Fruit fly (Drosophila melanogaster) whole organism, embryonic: ENCODE measurements around the gene Rhp.

Source experiments
- Awh ChIP-seq: fragments of 200-800 bp; sonication (Bioruptor generic); IDR thresholded peaks from 2 replicates; pipeline ENCODE4, ENCODE4 v1.3.6; 2022; ENCODE audit warnings: missing biosample characterization, missing genetic modification characterization
- CG1024 ChIP-seq: fragments of 200-800 bp; sonication (Bioruptor generic); IDR thresholded peaks from 2 replicates; pipeline ENCODE4 v1.3.6; 2022; ENCODE audit warnings: missing biosample characterization, missing genetic modification characterization
- CG11560 ChIP-seq: fragments of 200-800 bp; sonication (Bioruptor generic); IDR thresholded peaks from 3 replicates; pipeline ENCODE4 v1.3.6; 2022; ENCODE audit warnings: missing biosample characterization, missing genetic modification characterization
- CG11696 ChIP-seq: fragments of 200-800 bp; sonication (Bioruptor generic); IDR thresholded peaks from 2 replicates; pipeline ENCODE4 v1.3.6; 2022; ENCODE audit warnings: missing biosample characterization, missing genetic modification characterization
- CG14965 ChIP-seq: fragments of 200-800 bp; sonication (Bioruptor generic); optimal IDR thresholded peaks from 2 replicates; lab custom pipeline; 2016; ENCODE audit warnings: missing biosample characterization, missing genetic modification characterization, borderline replicate concordance
- CG18764 ChIP-seq: fragments of 200-800 bp; sonication (Bioruptor generic); optimal IDR thresholded peaks from 3 replicates; lab custom pipeline; 2016; ENCODE audit warnings: missing biosample characterization, missing genetic modification characterization
- CG2889 ChIP-seq: fragments of 200-800 bp; sonication (Bioruptor generic); IDR thresholded peaks from 3 replicates; pipeline ENCODE4 v1.3.6; 2022; ENCODE audit warnings: missing biosample characterization, missing genetic modification characterization
- CG30020 ChIP-seq: fragments of 200-800 bp; optimal IDR thresholded peaks from 2 replicates; lab custom pipeline; 2019; ENCODE audit warnings: missing biosample characterization, mild to moderate bottlenecking, missing genetic modification characterization, moderate library complexity
- CG3995 ChIP-seq: fragments of 200-800 bp; sonication (Bioruptor generic); optimal IDR thresholded peaks from 3 replicates; lab custom pipeline; 2016; ENCODE audit warnings: missing biosample characterization, missing genetic modification characterization
- CG5245 ChIP-seq: fragments of 200-800 bp; sonication (Bioruptor generic); optimal IDR thresholded peaks from 3 replicates; lab custom pipeline; 2016; ENCODE audit warnings: missing biosample characterization, missing genetic modification characterization
- CG6813 ChIP-seq: fragments of 200-800 bp; sonication (Bioruptor generic); optimal IDR thresholded peaks from 2 replicates; lab custom pipeline; 2017; ENCODE audit warnings: missing biosample characterization, missing genetic modification characterization, mild to moderate bottlenecking, moderate library complexity, missing genetic modification reagents
- CG7372 ChIP-seq: fragments of 200-800 bp; sonication (Bioruptor generic); IDR thresholded peaks from 2 replicates; pipeline ENCODE4 v1.3.6; 2022; ENCODE audit warnings: missing biosample characterization, missing genetic modification characterization
- CG7963 ChIP-seq: fragments of 200-800 bp; sonication (Bioruptor generic); IDR thresholded peaks from 3 replicates; pipeline ENCODE4 v1.3.6; 2022; ENCODE audit warnings: missing biosample characterization, missing genetic modification characterization; ENCODE audit not compliant: partially characterized antibody
- CG8089 ChIP-seq: fragments of 200-800 bp; sonication (Bioruptor generic); optimal IDR thresholded peaks from 3 replicates; lab custom pipeline; 2016; ENCODE audit warnings: missing biosample characterization, missing genetic modification characterization
- CG8281 ChIP-seq: fragments of 200-800 bp; sonication (Bioruptor generic); optimal IDR thresholded peaks from 2 replicates; lab custom pipeline; 2018; ENCODE audit warnings: missing biosample characterization, mild to moderate bottlenecking, missing genetic modification characterization, moderate library complexity
- Dbx ChIP-seq: fragments of 200-800 bp; sonication (Bioruptor generic); IDR thresholded peaks from 3 replicates; pipeline ENCODE4 v1.3.6; 2022; ENCODE audit warnings: missing biosample characterization, missing genetic modification characterization
- Deaf1 ChIP-seq: fragments of 200-800 bp; optimal IDR thresholded peaks from 3 replicates; lab custom pipeline; 2019; ENCODE audit warnings: missing biosample characterization, mild to moderate bottlenecking, missing genetic modification characterization, moderate library complexity
- Dip3 ChIP-seq: fragments of 200-800 bp; sonication (Bioruptor generic); optimal IDR thresholded peaks from 3 replicates; lab custom pipeline; 2016; ENCODE audit warnings: missing biosample characterization, missing genetic modification characterization
- Dref ChIP-seq: fragments of 200-800 bp; sonication (Bioruptor generic); IDR thresholded peaks from 2 replicates; pipeline ENCODE4 v1.3.6; 2022; ENCODE audit warnings: missing biosample characterization, missing genetic modification characterization
- Drgx ChIP-seq: fragments of 200-800 bp; sonication (Bioruptor generic); IDR thresholded peaks from 2 replicates; pipeline ENCODE4 v1.3.6; 2022; ENCODE audit warnings: missing biosample characterization, missing genetic modification characterization
- ERR ChIP-seq: fragments of 200-800 bp; sonication (Bioruptor generic); optimal IDR thresholded peaks from 2 replicates; lab custom pipeline; 2016; ENCODE audit warnings: missing biosample characterization, missing genetic modification characterization
- Elba2 ChIP-seq: fragments of 200-800 bp; sonication (Bioruptor generic); optimal IDR thresholded peaks from 3 replicates; lab custom pipeline; 2016; ENCODE audit warnings: missing biosample characterization, missing genetic modification characterization
- Optix ChIP-seq: fragments of 200-800 bp; sonication (Bioruptor generic); IDR thresholded peaks from 3 replicates; pipeline ENCODE4 v1.3.6; 2022; ENCODE audit warnings: missing biosample characterization, missing genetic modification characterization
- Pdp1 ChIP-seq, 2 experiments: fragments of 200-800 bp; sonication (Bioruptor generic); optimal IDR thresholded peaks; 3 replicates each; lab custom pipeline; 2016; ENCODE audit warnings: missing biosample characterization in 2 of 2, missing genetic modification characterization in 2 of 2, mild to moderate bottlenecking in 1 of 2, moderate library complexity in 1 of 2
- Stat92E ChIP-seq, 3 experiments: fragments of >200 bp in 2 of 3; fragments of 200-800 bp in 1 of 3; sonication (Bioruptor generic) in 1 of 3; optimal IDR thresholded peaks; 2 replicates each; lab custom pipeline; 2017 to 2019; ENCODE audit warnings: missing biosample characterization in 3 of 3, missing genetic modification characterization in 3 of 3, mild to moderate bottlenecking in 1 of 3, moderate library complexity in 1 of 3
- Vsx1 ChIP-seq: fragments of 200-800 bp; sonication (Bioruptor generic); optimal IDR thresholded peaks from 2 replicates; lab custom pipeline; 2017; ENCODE audit warnings: missing biosample characterization, mild to moderate bottlenecking, missing genetic modification characterization, missing genetic modification reagents
- Xbp1 ChIP-seq: fragments of 200-800 bp; sonication (Bioruptor generic); optimal IDR thresholded peaks from 3 replicates; lab custom pipeline; 2016; ENCODE audit warnings: missing biosample characterization, mild to moderate bottlenecking, missing genetic modification characterization
- ac ChIP-seq: fragments of 200-800 bp; sonication (Bioruptor generic); optimal IDR thresholded peaks from 3 replicates; lab custom pipeline; 2017; ENCODE audit warnings: missing biosample characterization, mild to moderate bottlenecking, missing genetic modification characterization
- cato ChIP-seq: fragments of 200-800 bp; sonication (Bioruptor generic); optimal IDR thresholded peaks from 2 replicates; lab custom pipeline; 2016; ENCODE audit warnings: missing biosample characterization, missing genetic modification characterization, borderline replicate concordance
- chinmo ChIP-seq: fragments of 200-800 bp; sonication (Bioruptor generic); IDR thresholded peaks from 4 replicates; pipeline ENCODE4 v1.3.6; 2022; ENCODE audit warnings: missing biosample characterization, missing genetic modification characterization; ENCODE audit not compliant: partially characterized antibody
- ci ChIP-seq: fragments of 200-800 bp; sonication (Bioruptor generic); IDR thresholded peaks from 3 replicates; pipeline ENCODE4 v1.3.6; 2022; ENCODE audit warnings: missing biosample characterization, missing genetic modification characterization
- danr ChIP-seq: fragments of 200-800 bp; sonication (Bioruptor generic); IDR thresholded peaks from 2 replicates; pipeline ENCODE4 v1.3.6; 2022; ENCODE audit warnings: missing biosample characterization, missing genetic modification characterization
- eve ChIP-seq, 2 experiments: fragments of >200 bp; optimal IDR thresholded peaks; 2 replicates each; lab custom pipeline; 2017; ENCODE audit warnings: missing biosample characterization in 2 of 2, missing genetic modification characterization in 2 of 2
- fd96Cb ChIP-seq: fragments of 200-800 bp; sonication (Bioruptor generic); optimal IDR thresholded peaks from 2 replicates; lab custom pipeline; 2018; ENCODE audit warnings: missing biosample characterization, mild to moderate bottlenecking, missing genetic modification characterization, moderate library complexity
- ham ChIP-seq: fragments of 200-800 bp; sonication (Bioruptor generic); IDR thresholded peaks from 2 replicates; pipeline ENCODE4 v1.3.6; 2022; ENCODE audit warnings: missing biosample characterization, missing genetic modification characterization
- her ChIP-seq: fragments of 200-800 bp; sonication (Bioruptor generic); optimal IDR thresholded peaks from 2 replicates; lab custom pipeline; 2016; ENCODE audit warnings: missing biosample characterization, missing genetic modification characterization
- nom ChIP-seq: fragments of 200-800 bp; sonication (Bioruptor generic); optimal IDR thresholded peaks from 2 replicates; lab custom pipeline; 2017; ENCODE audit warnings: missing biosample characterization, missing genetic modification characterization, mild to moderate bottlenecking, moderate library complexity, missing genetic modification reagents
- pfk ChIP-seq: fragments of 200-800 bp; sonication (Bioruptor generic); optimal IDR thresholded peaks from 2 replicates; lab custom pipeline; 2018; ENCODE audit warnings: missing biosample characterization, mild to moderate bottlenecking, missing genetic modification characterization, moderate library complexity
- pita ChIP-seq: fragments of 200-800 bp; sonication (Bioruptor generic); optimal IDR thresholded peaks from 2 replicates; lab custom pipeline; 2017; ENCODE audit warnings: missing biosample characterization, mild to moderate bottlenecking, missing genetic modification characterization
- repo ChIP-seq: fragments of 200-800 bp; sonication (Bioruptor generic); optimal IDR thresholded peaks from 2 replicates; lab custom pipeline; 2016; ENCODE audit warnings: missing biosample characterization, missing genetic modification characterization
- scrt ChIP-seq: fragments of 200-800 bp; sonication (Bioruptor generic); optimal IDR thresholded peaks from 2 replicates; lab custom pipeline; 2018; ENCODE audit warnings: missing biosample characterization, mild to moderate bottlenecking, missing genetic modification characterization, moderate library complexity
- sens ChIP-seq: fragments of 200-800 bp; sonication (Bioruptor generic); peaks from one replicate; lab custom pipeline; 2016; ENCODE audit warnings: missing biosample characterization, missing genetic modification characterization
- seq ChIP-seq: fragments of 200-800 bp; sonication (Bioruptor generic); IDR thresholded peaks from 2 replicates; pipeline ENCODE4 v1.3.6; 2022; ENCODE audit warnings: missing biosample characterization, missing genetic modification characterization
- sisA ChIP-seq: fragments of 200-800 bp; sonication (Bioruptor generic); IDR thresholded peaks from 2 replicates; pipeline ENCODE4 v1.3.6; 2022; ENCODE audit warnings: missing biosample characterization, missing genetic modification characterization
- slp2 ChIP-seq: fragments of 200-800 bp; sonication (Bioruptor generic); optimal IDR thresholded peaks from 2 replicates; lab custom pipeline; 2016; ENCODE audit warnings: missing biosample characterization, missing genetic modification characterization
- stc ChIP-seq: fragments of 200-800 bp; sonication (Bioruptor generic); IDR thresholded peaks from 2 replicates; pipeline ENCODE4 v1.3.6; 2022; ENCODE audit warnings: missing biosample characterization, missing genetic modification characterization
- tll ChIP-seq, 2 experiments: fragments of 200-800 bp in 1 of 2; fragments of >200 bp in 1 of 2; sonication (Bioruptor generic) in 1 of 2; optimal IDR thresholded peaks; 2 replicates each; lab custom pipeline; 2017 to 2019; ENCODE audit warnings: missing biosample characterization in 2 of 2, missing genetic modification characterization in 2 of 2, mild to moderate bottlenecking in 1 of 2, moderate library complexity in 1 of 2
- vvl ChIP-seq: fragments of 200-800 bp; sonication (Bioruptor generic); IDR thresholded peaks from 2 replicates; pipeline ENCODE4 v1.3.6; 2022; ENCODE audit warnings: missing biosample characterization, missing genetic modification characterization
- wdn ChIP-seq: fragments of 200-800 bp; sonication (Bioruptor generic); IDR thresholded peaks from 2 replicates; pipeline ENCODE4 v1.3.6; 2022; ENCODE audit warnings: missing biosample characterization, missing genetic modification characterization
- zf30C ChIP-seq: fragments of 200-800 bp; sonication (Bioruptor generic); optimal IDR thresholded peaks from 3 replicates; lab custom pipeline; 2018; ENCODE audit warnings: missing biosample characterization, mild to moderate bottlenecking, missing genetic modification characterization

Rhp gene

DNA sequence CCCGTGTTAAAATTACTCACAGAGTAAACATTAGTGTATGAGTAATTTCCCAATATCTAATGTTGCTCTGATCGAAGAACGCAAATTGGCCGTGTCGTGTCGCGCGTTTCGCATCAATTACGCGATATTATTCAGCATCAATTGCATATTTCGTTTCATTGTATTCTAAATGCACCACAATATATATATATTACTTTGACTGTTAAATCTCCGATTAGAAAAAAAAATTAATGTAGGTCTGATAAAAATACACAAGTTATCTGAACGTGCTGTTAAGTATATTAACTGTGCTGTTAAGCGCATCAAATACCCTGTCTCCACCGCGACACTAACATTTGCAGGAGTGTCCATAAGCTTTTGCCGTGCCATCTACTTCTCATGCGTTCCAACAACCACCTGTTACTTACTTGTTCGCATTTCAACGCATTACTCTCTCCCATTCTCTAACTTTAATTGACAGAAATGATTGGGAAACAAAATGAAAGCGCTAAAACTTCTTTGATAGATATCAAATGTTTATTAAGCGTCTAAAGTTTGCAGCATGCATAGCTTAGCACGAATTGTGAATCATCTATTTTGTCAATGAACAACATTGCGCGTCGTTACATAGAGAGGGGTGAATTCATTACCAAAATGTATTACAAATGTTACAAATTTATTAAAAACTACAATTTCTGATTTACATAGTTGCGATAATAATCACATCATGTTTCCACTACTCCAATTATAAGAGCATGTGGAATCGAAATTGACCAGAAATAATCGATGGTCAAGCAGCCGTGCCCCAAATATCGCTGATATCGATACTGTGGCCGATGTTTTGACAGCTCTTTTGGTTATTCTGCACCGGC is 28.0 kb upstream of the Rhp start, which contains the start of the genes Graf and mRpL3 (continued):
- no peak for TF ChIP-seq CG18764
- no peak for TF ChIP-seq ERR (GFP tag; lab: Kevin White, UChicago)
- no peak for TF ChIP-seq Stat92E (GFP tag; optimal IDR thresholded peaks at IDR 0.05; lab: Kevin White, UChicago)
- TF ChIP-seq ac: no peak
- TF ChIP-seq Dbx (GFP tag; lab: Robert Waterston, UW): no peak
- TF ChIP-seq tll (GFP tag; optimal IDR thresholded peaks at IDR 0.05; lab: Kevin White, UChicago): peak in 1 of 2 experiments; percentile 2
- no peak for TF ChIP-seq Optix (GFP tag; lab: Robert Waterston, UW)
- no peak for TF ChIP-seq slp2 (GFP tag; lab: Kevin White, UChicago)
- no peak for TF ChIP-seq CG8281
- TF ChIP-seq Deaf1 (tag; lab: Kevin White, UChicago): no peak
- no peak for TF ChIP-seq pita (GFP tag; lab: Kevin White, UChicago)
- no peak for TF ChIP-seq vvl (GFP tag; lab: Robert Waterston, UW)
- peak; percentile 96 for TF ChIP-seq CG30020 (tag; lab: Kevin White, UChicago)
- no peak for TF ChIP-seq repo (GFP tag; lab: Kevin White, UChicago)
- TF ChIP-seq CG5245 (GFP tag; lab: Kevin White, UChicago): no peak
- TF ChIP-seq CG8089 (GFP tag; lab: Kevin White, UChicago): no peak
- no peak for TF ChIP-seq ci
- no peak for TF ChIP-seq sisA
- TF ChIP-seq Xbp1: no peak
- no peak for TF ChIP-seq seq (GFP tag; lab: Robert Waterston, UW)
- TF ChIP-seq CG6813 (GFP tag; lab: Kevin White, UChicago): no peak
- TF ChIP-seq CG1024 (GFP tag; lab: Robert Waterston, UW): peak; percentile 11; the same call in 1 of the 2 replicates
- TF ChIP-seq cato (GFP tag; lab: Kevin White, UChicago): no peak
- no peak for TF ChIP-seq fd96Cb (tag; lab: Kevin White, UChicago)
- no peak for TF ChIP-seq CG2889
- no peak for TF ChIP-seq ham (GFP tag; lab: Robert Waterston, UW)
- no peak for TF ChIP-seq CG11560
- no peak for TF ChIP-seq nom
- no peak for TF ChIP-seq Pdp1 (GFP tag; optimal IDR thresholded peaks at IDR 0.05; lab: Kevin White, UChicago)
- no peak for TF ChIP-seq eve (GFP tag; optimal IDR thresholded peaks at IDR 0.05; lab: Kevin White, UChicago)
- TF ChIP-seq CG14965 (GFP tag; lab: Kevin White, UChicago): no peak
- TF ChIP-seq CG7372 (GFP tag; lab: Robert Waterston, UW): no peak
- peak; percentile 93 for TF ChIP-seq Dref (GFP tag; lab: Robert Waterston, UW)
- no peak for TF ChIP-seq her (GFP tag; lab: Kevin White, UChicago)
- TF ChIP-seq Dip3: no peak
- TF ChIP-seq stc: no peak
- TF ChIP-seq danr (GFP tag; lab: Robert Waterston, UW): no peak
- TF ChIP-seq chinmo (GFP tag; lab: Robert Waterston, UW): peak; percentile 94
- TF ChIP-seq CG11696 (GFP tag; lab: Robert Waterston, UW): no peak
- TF ChIP-seq zf30C (GFP tag; lab: Kevin White, UChicago): no peak
- TF ChIP-seq Elba2 (GFP tag; lab: Kevin White, UChicago): no peak
- TF ChIP-seq Awh (GFP tag; lab: Robert Waterston, UW): no peak
- no peak for TF ChIP-seq wdn (GFP tag; lab: Robert Waterston, UW)
- peak; percentile 61 for TF ChIP-seq scrt (GFP tag; lab: Kevin White, UChicago)
- no peak for TF ChIP-seq Drgx (GFP tag; lab: Robert Waterston, UW)
- TF ChIP-seq pfk (GFP tag; lab: Kevin White, UChicago): peak; percentile 89
- TF ChIP-seq sens (GFP tag; lab: Kevin White, UChicago): peak; percentile 58
- peak; percentile 73 for TF ChIP-seq CG3995
- TF ChIP-seq CG7963 (GFP tag; lab: Robert Waterston, UW): peak; percentile 91
- TF ChIP-seq Vsx1 (GFP tag; lab: Kevin White, UChicago): no peak
